Worm (Caenorhabditis elegans) whole organism, late embryonic: ENCODE measurements around the gene Y53C12A.10.

Experiments used
- C08G9.2 ChIP-seq: sonication (generic microtip); optimal IDR thresholded peaks from 2 replicates; lab custom pipeline; 2016; ENCODE audit warnings: mild to moderate bottlenecking, missing genetic modification characterization, moderate library complexity, missing compliant biosample characterization
- C38D4.7 ChIP-seq: fragments of 200-800 bp; sonication (Bioruptor generic); optimal IDR thresholded peaks from 2 replicates; lab custom pipeline; 2018; ENCODE audit warnings: mild to moderate bottlenecking, missing genetic modification characterization, moderate library complexity, missing compliant biosample characterization
- K02D7.2 ChIP-seq: sonication (generic microtip); optimal IDR thresholded peaks from 2 replicates; lab custom pipeline; 2017; ENCODE audit warnings: mild to moderate bottlenecking, missing genetic modification characterization, missing compliant biosample characterization
- T23F11.4 ChIP-seq: fragments of 200-800 bp; sonication (Bioruptor generic); optimal IDR thresholded peaks from 2 replicates; lab custom pipeline; 2018; ENCODE audit warnings: mild to moderate bottlenecking, missing genetic modification characterization, missing compliant biosample characterization
- Y22D7AL.16 ChIP-seq: sonication (generic microtip); optimal IDR thresholded peaks from 2 replicates; lab custom pipeline; 2016; ENCODE audit warnings: missing genetic modification characterization, missing compliant biosample characterization
- ahr-1 ChIP-seq: sonication (generic microtip); optimal IDR thresholded peaks from 2 replicates; lab custom pipeline; 2016; ENCODE audit warnings: missing genetic modification characterization, missing compliant biosample characterization
- ceh-14 ChIP-seq: sonication (generic microtip); optimal IDR thresholded peaks from 2 replicates; lab custom pipeline; 2016; ENCODE audit warnings: missing genotype, missing genetic modification characterization, missing compliant biosample characterization
- ceh-18 ChIP-seq: sonication (generic microtip); optimal IDR thresholded peaks from 2 replicates; lab custom pipeline; 2016; ENCODE audit warnings: missing genetic modification characterization, missing compliant biosample characterization
- ceh-19 ChIP-seq: fragments of 200-800 bp; sonication (Bioruptor generic); optimal IDR thresholded peaks from 2 replicates; lab custom pipeline; 2018; ENCODE audit warnings: mild to moderate bottlenecking, missing genetic modification characterization, missing compliant biosample characterization
- ceh-24 ChIP-seq: sonication (generic microtip); optimal IDR thresholded peaks from 2 replicates; lab custom pipeline; 2016; ENCODE audit warnings: mild to moderate bottlenecking, missing genetic modification characterization, missing compliant biosample characterization
- ceh-34 ChIP-seq: sonication (generic microtip); optimal IDR thresholded peaks from 2 replicates; lab custom pipeline; 2016; ENCODE audit warnings: mild to moderate bottlenecking, missing genetic modification characterization, missing compliant biosample characterization
- ceh-45 ChIP-seq: fragments of 200-800 bp; sonication (Bioruptor generic); IDR thresholded peaks from 2 replicates; pipeline ENCODE4 v1.3.6; 2022; ENCODE audit warnings: missing genetic modification reagents, missing genetic modification characterization, missing compliant biosample characterization
- ceh-48 ChIP-seq: sonication (generic microtip); optimal IDR thresholded peaks from 2 replicates; lab custom pipeline; 2016; ENCODE audit warnings: missing genetic modification characterization, inconsistent platforms, missing compliant biosample characterization
- che-1 ChIP-seq: sonication (generic microtip); optimal IDR thresholded peaks from 2 replicates; lab custom pipeline; 2016; ENCODE audit warnings: mild to moderate bottlenecking, missing genetic modification characterization, missing compliant biosample characterization
- dmd-4 ChIP-seq: sonication (generic microtip); optimal IDR thresholded peaks from 2 replicates; lab custom pipeline; 2016; ENCODE audit warnings: borderline replicate concordance, missing genetic modification characterization, missing compliant biosample characterization
- dve-1 ChIP-seq: sonication (generic microtip); optimal IDR thresholded peaks from 2 replicates; lab custom pipeline; 2017; ENCODE audit warnings: antibody characterized with exemption, mild to moderate bottlenecking, missing genetic modification characterization, missing compliant biosample characterization
- elt-2 ChIP-seq: sonication (generic microtip); optimal IDR thresholded peaks from 2 replicates; lab custom pipeline; 2016; ENCODE audit warnings: missing genetic modification reagents, missing genetic modification characterization, missing compliant biosample characterization
- elt-4 ChIP-seq: sonication (generic microtip); optimal IDR thresholded peaks from 2 replicates; lab custom pipeline; 2016; ENCODE audit warnings: missing genetic modification characterization, missing compliant biosample characterization
- ets-4 ChIP-seq: sonication (generic microtip); optimal IDR thresholded peaks from 2 replicates; lab custom pipeline; 2016; ENCODE audit warnings: missing genetic modification characterization, missing compliant biosample characterization
- fkh-10 ChIP-seq: fragments of 150-350 bp; optimal IDR thresholded peaks from 2 replicates; lab custom pipeline; 2014; ENCODE audit warnings: missing biosample characterization, missing genetic modification reagents, missing genetic modification characterization
- gmeb-2 ChIP-seq: sonication (generic microtip); optimal IDR thresholded peaks from 2 replicates; lab custom pipeline; 2016; ENCODE audit warnings: missing genetic modification characterization, inconsistent platforms, missing compliant biosample characterization
- mec-3 ChIP-seq: sonication (generic microtip); optimal IDR thresholded peaks from 2 replicates; lab custom pipeline; 2016; ENCODE audit warnings: borderline replicate concordance, missing genetic modification characterization, missing compliant biosample characterization
- nhr-11 ChIP-seq: fragments of 150-350 bp; optimal IDR thresholded peaks from 2 replicates; lab custom pipeline; 2014; ENCODE audit warnings: missing biosample characterization, missing genetic modification characterization
- npax-4 ChIP-seq: sonication (generic microtip); optimal IDR thresholded peaks from 2 replicates; lab custom pipeline; 2016; ENCODE audit warnings: missing genetic modification characterization, missing compliant biosample characterization
- pag-3 ChIP-seq: sonication (generic microtip); optimal IDR thresholded peaks from 2 replicates; lab custom pipeline; 2016; ENCODE audit warnings: missing compliant biosample characterization, missing genetic modification characterization, borderline replicate concordance
- pat-9 ChIP-seq: fragments of 200-800 bp; sonication (Bioruptor generic); optimal IDR thresholded peaks from 2 replicates; lab custom pipeline; 2018; ENCODE audit warnings: mild to moderate bottlenecking, missing genetic modification characterization, moderate library complexity, missing compliant biosample characterization
- pax-1 ChIP-seq: fragments of 150-350 bp; optimal IDR thresholded peaks from 2 replicates; lab custom pipeline; 2014; ENCODE audit warnings: missing biosample characterization, missing genetic modification characterization
- pha-2 ChIP-seq: sonication (generic microtip); optimal IDR thresholded peaks from 2 replicates; lab custom pipeline; 2017; ENCODE audit warnings: mild to moderate bottlenecking, missing genetic modification characterization, missing compliant biosample characterization
- pha-4 ChIP-seq: fragments of 150-350 bp; optimal IDR thresholded peaks from 2 replicates; lab custom pipeline; 2018; ENCODE audit warnings: missing biosample characterization, missing genetic modification reagents, missing genetic modification characterization
- pros-1 ChIP-seq: fragments of 150-350 bp; optimal IDR thresholded peaks from 2 replicates; lab custom pipeline; 2014; ENCODE audit warnings: missing biosample characterization, missing genetic modification reagents, missing genetic modification characterization
- sdc-2 ChIP-seq: sonication (generic microtip); optimal IDR thresholded peaks from 2 replicates; lab custom pipeline; 2016; ENCODE audit warnings: missing genotype, missing genetic modification characterization, missing compliant biosample characterization
- tbx-2 ChIP-seq: sonication (generic microtip); optimal IDR thresholded peaks from 2 replicates; lab custom pipeline; 2016; ENCODE audit warnings: missing genetic modification characterization, missing compliant biosample characterization
- tbx-7 ChIP-seq: sonication (generic microtip); optimal IDR thresholded peaks from 2 replicates; lab custom pipeline; 2016; ENCODE audit warnings: missing genotype, missing genetic modification characterization, missing compliant biosample characterization
- unc-3 ChIP-seq, 2 experiments: fragments of 200-800 bp in 1 of 2; sonication (Bioruptor generic) in 1 of 2; sonication (generic microtip) in 1 of 2; conservative IDR thresholded peaks in 1 of 2; optimal IDR thresholded peaks in 1 of 2; 2 replicates each; pipeline versions ENCODE4 v1.3.6 to Lab custom; 2016 to 2022; ENCODE audit warnings: missing compliant biosample characterization in 2 of 2, missing genetic modification characterization in 2 of 2, missing genetic modification reagents in 1 of 2
- unc-42 ChIP-seq: sonication (generic microtip); optimal IDR thresholded peaks from 2 replicates; lab custom pipeline; 2016; ENCODE audit warnings: missing genotype, missing genetic modification characterization, missing compliant biosample characterization
- unc-55 ChIP-seq: sonication (generic microtip); optimal IDR thresholded peaks from 2 replicates; lab custom pipeline; 2017; ENCODE audit warnings: missing biosample characterization, missing genetic modification reagents, missing genetic modification characterization
- zip-5 ChIP-seq: sonication (generic microtip); optimal IDR thresholded peaks from 2 replicates; lab custom pipeline; 2016; ENCODE audit warnings: missing genetic modification characterization, missing compliant biosample characterization
- ztf-16 ChIP-seq: sonication (generic microtip); optimal IDR thresholded peaks from 2 replicates; lab custom pipeline; 2017; ENCODE audit warnings: missing genetic modification characterization, missing compliant biosample characterization

The Y53C12A.10 gene

DNA sequence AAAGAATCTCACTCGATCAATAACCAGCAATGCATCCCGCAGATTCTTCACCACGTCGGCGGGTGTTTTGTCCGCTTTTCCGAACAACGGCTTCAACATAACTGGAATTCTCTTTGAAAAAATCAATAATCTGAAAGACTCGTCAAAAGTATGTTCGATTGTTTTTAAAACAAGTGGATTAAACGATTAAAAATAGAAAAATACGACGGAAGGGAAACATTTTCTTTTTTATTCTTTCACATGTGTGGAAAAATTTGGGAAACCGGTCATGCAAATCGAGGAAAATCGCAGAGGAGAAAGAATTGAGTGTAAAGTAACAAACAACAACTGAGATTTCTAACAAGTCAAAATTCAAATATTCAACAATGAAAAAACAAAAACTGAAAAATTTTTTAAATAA lies 1.0 kb downstream of the Y53C12A.10 start, which contains the start of gene mop-25.2:
TSS of gene mop-25.2 (minus strand) at position 101 of the 400 bp plus-strand sequence.
- TF ChIP-seq ceh-45 (GFP tag; lab: Robert Waterston, UW), result no peak
- TF ChIP-seq pros-1 (tag; lab: Kevin White, UChicago), result no peak
- no peak for TF ChIP-seq unc-3 (GFP tag; conservative IDR thresholded peaks at IDR 0.05; lab: Robert Waterston, UW)
- no peak for TF ChIP-seq unc-3 (tag; optimal IDR thresholded peaks at IDR 0.05; lab: Kevin White, UChicago)
- no peak for TF ChIP-seq C08G9.2 (tag; lab: Kevin White, UChicago)
- TF ChIP-seq gmeb-2 (tag; lab: Kevin White, UChicago), result no peak
- no peak for TF ChIP-seq pha-2
- no peak for TF ChIP-seq dve-1 (tag; lab: Kevin White, UChicago)
- TF ChIP-seq elt-2 (tag; lab: Kevin White, UChicago), result no peak
- TF ChIP-seq tbx-2 (tag; lab: Kevin White, UChicago), result no peak
- no peak for TF ChIP-seq dmd-4 (tag; lab: Kevin White, UChicago)
- no peak for TF ChIP-seq pat-9 (tag; lab: Kevin White, UChicago)
- TF ChIP-seq unc-42 (tag; lab: Kevin White, UChicago), result no peak
- TF ChIP-seq tbx-7 (tag; lab: Kevin White, UChicago), result no peak

DNA sequence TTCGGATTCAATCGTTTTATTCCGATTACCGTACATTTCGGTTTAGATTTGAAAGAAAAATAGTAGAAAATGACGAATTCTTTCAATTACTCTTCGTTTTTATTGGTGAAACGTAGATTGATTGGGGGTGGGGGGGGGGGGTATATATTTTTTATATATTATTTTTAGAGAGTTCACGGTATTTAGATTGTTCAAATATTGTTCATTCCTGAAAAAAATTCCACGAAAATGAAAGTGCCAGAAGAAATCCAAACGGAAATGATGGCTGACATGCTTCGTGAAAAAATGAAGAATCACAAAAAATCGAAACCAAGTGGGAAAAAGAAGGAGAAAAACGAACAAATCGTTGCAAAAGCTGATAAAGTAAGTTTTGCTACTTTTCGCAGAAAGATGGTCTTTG lies 4.3 kb downstream of the Y53C12A.10 start, which contains the start of the genes Y53C12A.8 and Y53C12A.7:
TSS of gene Y53C12A.8 (minus strand) at position 101 of the 400 bp plus-strand sequence.
TSS of gene Y53C12A.7 (plus strand) at position 181 of the 400 bp plus-strand sequence.
- TF ChIP-seq elt-4 (tag; lab: Kevin White, UChicago) (no peak), ahr-1 (tag; lab: Kevin White, UChicago) (no peak), fkh-10 (GFP tag; lab: Kevin White, UChicago) (no peak)

DNA sequence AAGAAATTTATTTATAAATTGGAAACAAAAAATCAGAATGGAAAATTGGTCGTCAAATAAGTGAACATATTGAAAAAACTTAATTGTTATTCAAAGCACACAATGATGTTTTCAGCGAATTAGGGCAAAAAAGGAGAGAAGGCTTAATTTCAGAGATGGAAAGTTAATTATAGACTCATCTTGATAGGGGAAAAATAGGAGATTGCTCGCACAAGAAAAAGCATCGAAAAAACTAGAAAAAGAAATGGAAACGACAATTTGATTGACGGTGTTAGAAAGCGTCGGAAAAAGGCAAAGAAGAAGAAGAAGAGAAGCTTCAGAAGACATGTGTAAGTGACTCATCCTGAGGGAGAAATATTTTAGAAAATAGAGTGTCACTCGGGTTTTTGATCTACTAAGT lies 8.7 kb downstream of the Y53C12A.10 start:
- TF ChIP-seq unc-42 (tag; lab: Kevin White, UChicago) (peak; percentile 55), ceh-45 (GFP tag; lab: Robert Waterston, UW) (no peak)
- TF ChIP-seq, all 69 proteins: peak for 1

DNA sequence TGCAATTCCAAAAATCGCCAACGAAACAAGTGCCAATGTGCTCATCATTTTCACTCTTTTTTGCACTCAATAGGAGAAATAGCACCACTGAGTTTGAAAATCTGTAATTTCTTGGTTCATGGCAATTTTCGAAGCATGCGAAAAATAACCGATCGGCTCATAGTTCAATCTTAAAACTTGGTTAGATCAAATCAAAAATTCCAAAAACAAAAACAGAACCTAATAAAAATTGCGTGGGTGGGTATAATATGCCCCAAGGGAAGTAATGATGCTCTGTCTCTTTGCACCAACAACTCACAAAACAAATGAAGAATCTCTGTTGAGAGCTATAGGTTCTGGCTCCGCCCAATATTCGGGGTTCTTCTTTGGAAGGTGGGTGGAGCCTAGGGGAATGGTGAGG lies 12.8 kb downstream of the Y53C12A.10 start, which contains the start of gene nlp-11:
TSS of gene nlp-11 (minus strand) at position 101 of the 400 bp plus-strand sequence.
- no peak for TF ChIP-seq sdc-2 (tag; lab: Kevin White, UChicago)
- no peak for TF ChIP-seq ztf-16
- no peak for TF ChIP-seq nhr-11 (tag; lab: Kevin White, UChicago)
- no peak for TF ChIP-seq che-1
- no peak for TF ChIP-seq ceh-19
- TF ChIP-seq Y22D7AL.16, result no peak
- no peak for TF ChIP-seq zip-5 (tag; lab: Kevin White, UChicago)
- TF ChIP-seq pag-3, result no peak
- no peak for TF ChIP-seq ceh-24
- TF ChIP-seq pax-1, result no peak
- no peak for TF ChIP-seq elt-2 (tag; lab: Kevin White, UChicago)

- TF ChIP-seq unc-55 (GFP tag; lab: Kevin White, UChicago) (no peak), ceh-14 (no peak), unc-42 (tag; lab: Kevin White, UChicago) (peak; percentile 78), tbx-2 (tag; lab: Kevin White, UChicago) (no peak)
- TF ChIP-seq, all 69 proteins: peak for 1
Observed at ce11 chrII:9690067-9690632, 14.5 kb downstream of the Y53C12A.10 start.

DNA sequence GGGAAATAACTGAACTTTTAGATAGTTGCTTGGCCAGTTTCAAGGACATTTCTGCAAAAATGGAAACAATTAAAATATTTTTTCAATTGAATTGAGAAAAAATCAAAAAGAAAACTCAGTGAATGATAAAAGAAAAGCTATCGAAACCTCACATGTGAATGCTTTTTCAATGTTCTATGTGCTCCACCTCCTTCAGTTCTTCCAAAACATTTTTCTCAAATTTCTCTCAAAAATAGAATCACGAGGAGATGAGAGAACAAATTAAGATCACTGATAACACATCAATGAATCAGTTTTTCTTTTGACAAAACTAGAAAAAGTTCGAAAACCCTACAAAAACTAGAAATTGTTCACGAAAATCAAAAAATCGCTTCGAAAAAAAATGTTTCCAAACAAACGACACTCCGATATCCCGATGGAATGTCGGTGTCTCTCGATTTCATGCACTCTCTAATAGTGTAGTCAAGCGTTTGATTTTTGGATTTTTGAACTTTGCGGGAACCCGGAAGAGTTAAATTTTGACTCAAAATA lies 17.9 kb downstream of the Y53C12A.10 start, which contains the start of gene ZK1320.9:
TSS of gene ZK1320.9 (minus strand) at position 51 of the 531 bp plus-strand sequence.
- TF ChIP-seq ceh-48 (tag; lab: Kevin White, UChicago) (no peak), K02D7.2 (tag; lab: Kevin White, UChicago) (no peak), pros-1 (tag; lab: Kevin White, UChicago) (no peak), elt-4 (tag; lab: Kevin White, UChicago) (no peak), mec-3 (no peak), che-1 (no peak), npax-4 (tag; lab: Kevin White, UChicago) (no peak), ceh-18 (no peak), pat-9 (tag; lab: Kevin White, UChicago) (no peak), ceh-45 (GFP tag; lab: Robert Waterston, UW) (no peak), ceh-34 (tag; lab: Kevin White, UChicago) (no peak), elt-2 (tag; lab: Kevin White, UChicago) (no peak), ceh-14 (no peak), C38D4.7 (GFP tag; lab: Kevin White, UChicago) (no peak), T23F11.4 (GFP tag; lab: Kevin White, UChicago) (no peak), ets-4 (no peak), nhr-11 (tag; lab: Kevin White, UChicago) (no peak), pha-4 (tag; lab: Kevin White, UChicago) (no peak), fkh-10 (GFP tag; lab: Kevin White, UChicago) (no peak), dmd-4 (tag; lab: Kevin White, UChicago) (no peak)
- TF ChIP-seq, all 69 proteins: peak for 0
